Worm (Caenorhabditis elegans) whole organism, late embryonic: Measurements from ENCODE around the gene gst-31.

ENCODE experiments used
- C38D4.7 ChIP-seq: fragments of 200-800 bp; sonication (Bioruptor generic); optimal IDR thresholded peaks from 2 replicates; lab custom pipeline; 2018; ENCODE audit warnings: mild to moderate bottlenecking, missing genetic modification characterization, moderate library complexity, missing compliant biosample characterization
- K02D7.2 ChIP-seq: sonication (generic microtip); optimal IDR thresholded peaks from 2 replicates; lab custom pipeline; 2017; ENCODE audit warnings: mild to moderate bottlenecking, missing genetic modification characterization, missing compliant biosample characterization
- K09A11.1 ChIP-seq: sonication (generic microtip); optimal IDR thresholded peaks from 2 replicates; lab custom pipeline; 2017; ENCODE audit warnings: antibody characterized with exemption, mild to moderate bottlenecking, missing genetic modification characterization, missing compliant biosample characterization; ENCODE audit not compliant: insufficient read depth
- T23F11.4 ChIP-seq: fragments of 200-800 bp; sonication (Bioruptor generic); optimal IDR thresholded peaks from 2 replicates; lab custom pipeline; 2018; ENCODE audit warnings: mild to moderate bottlenecking, missing genetic modification characterization, missing compliant biosample characterization
- Y22D7AL.16 ChIP-seq: sonication (generic microtip); optimal IDR thresholded peaks from 2 replicates; lab custom pipeline; 2016; ENCODE audit warnings: missing genetic modification characterization, missing compliant biosample characterization
- ahr-1 ChIP-seq: sonication (generic microtip); optimal IDR thresholded peaks from 2 replicates; lab custom pipeline; 2016; ENCODE audit warnings: missing genetic modification characterization, missing compliant biosample characterization
- ceh-18 ChIP-seq: sonication (generic microtip); optimal IDR thresholded peaks from 2 replicates; lab custom pipeline; 2016; ENCODE audit warnings: missing genetic modification characterization, missing compliant biosample characterization
- ceh-24 ChIP-seq: sonication (generic microtip); optimal IDR thresholded peaks from 2 replicates; lab custom pipeline; 2016; ENCODE audit warnings: mild to moderate bottlenecking, missing genetic modification characterization, missing compliant biosample characterization
- ceh-31 ChIP-seq: sonication (generic microtip); optimal IDR thresholded peaks from 2 replicates; lab custom pipeline; 2016; ENCODE audit warnings: missing genetic modification characterization, missing compliant biosample characterization
- ceh-34 ChIP-seq: sonication (generic microtip); optimal IDR thresholded peaks from 2 replicates; lab custom pipeline; 2016; ENCODE audit warnings: mild to moderate bottlenecking, missing genetic modification characterization, missing compliant biosample characterization
- ceh-45 ChIP-seq: fragments of 200-800 bp; sonication (Bioruptor generic); IDR thresholded peaks from 2 replicates; pipeline ENCODE4 v1.3.6; 2022; ENCODE audit warnings: missing genetic modification reagents, missing genetic modification characterization, missing compliant biosample characterization
- ceh-48 ChIP-seq: sonication (generic microtip); optimal IDR thresholded peaks from 2 replicates; lab custom pipeline; 2016; ENCODE audit warnings: missing genetic modification characterization, inconsistent platforms, missing compliant biosample characterization
- dmd-4 ChIP-seq: sonication (generic microtip); optimal IDR thresholded peaks from 2 replicates; lab custom pipeline; 2016; ENCODE audit warnings: borderline replicate concordance, missing genetic modification characterization, missing compliant biosample characterization
- dve-1 ChIP-seq: sonication (generic microtip); optimal IDR thresholded peaks from 2 replicates; lab custom pipeline; 2017; ENCODE audit warnings: antibody characterized with exemption, mild to moderate bottlenecking, missing genetic modification characterization, missing compliant biosample characterization
- elt-4 ChIP-seq: sonication (generic microtip); optimal IDR thresholded peaks from 2 replicates; lab custom pipeline; 2016; ENCODE audit warnings: missing genetic modification characterization, missing compliant biosample characterization
- fax-1 ChIP-seq: sonication (generic microtip); optimal IDR thresholded peaks from 2 replicates; lab custom pipeline; 2016; ENCODE audit warnings: missing genotype, missing genetic modification characterization, missing compliant biosample characterization
- fkh-6 ChIP-seq: sonication (generic microtip); optimal IDR thresholded peaks from 2 replicates; lab custom pipeline; 2016; ENCODE audit warnings: missing genetic modification characterization, missing compliant biosample characterization
- hlh-15 ChIP-seq: sonication (generic microtip); optimal IDR thresholded peaks from 2 replicates; lab custom pipeline; 2016; ENCODE audit warnings: missing genetic modification characterization, missing compliant biosample characterization
- lim-6 ChIP-seq: sonication (generic microtip); optimal IDR thresholded peaks from 2 replicates; lab custom pipeline; 2016; ENCODE audit warnings: missing genetic modification characterization, missing compliant biosample characterization
- madf-2 ChIP-seq: sonication (generic microtip); optimal IDR thresholded peaks from 2 replicates; lab custom pipeline; 2017; ENCODE audit warnings: missing genetic modification characterization, missing compliant biosample characterization
- nfya-1 ChIP-seq: sonication (generic microtip); optimal IDR thresholded peaks from 2 replicates; lab custom pipeline; 2017; ENCODE audit warnings: missing genetic modification characterization, mild to moderate bottlenecking, missing compliant biosample characterization, antibody characterized with exemption, moderate library complexity
- nhr-11 ChIP-seq: fragments of 150-350 bp; optimal IDR thresholded peaks from 2 replicates; lab custom pipeline; 2014; ENCODE audit warnings: missing biosample characterization, missing genetic modification characterization
- nhr-232 ChIP-seq: sonication (generic microtip); optimal IDR thresholded peaks from 2 replicates; lab custom pipeline; 2016; ENCODE audit warnings: missing genetic modification characterization, missing compliant biosample characterization
- npax-4 ChIP-seq: sonication (generic microtip); optimal IDR thresholded peaks from 2 replicates; lab custom pipeline; 2016; ENCODE audit warnings: missing genetic modification characterization, missing compliant biosample characterization
- odd-2 ChIP-seq: sonication (generic microtip); optimal IDR thresholded peaks from 2 replicates; lab custom pipeline; 2017; ENCODE audit warnings: antibody characterized with exemption, mild to moderate bottlenecking, missing genetic modification characterization, missing compliant biosample characterization
- pax-1 ChIP-seq: fragments of 150-350 bp; optimal IDR thresholded peaks from 2 replicates; lab custom pipeline; 2014; ENCODE audit warnings: missing biosample characterization, missing genetic modification characterization
- pha-4 ChIP-seq: fragments of 150-350 bp; optimal IDR thresholded peaks from 2 replicates; lab custom pipeline; 2018; ENCODE audit warnings: missing biosample characterization, missing genetic modification reagents, missing genetic modification characterization
- sdc-2 ChIP-seq: sonication (generic microtip); optimal IDR thresholded peaks from 2 replicates; lab custom pipeline; 2016; ENCODE audit warnings: missing genotype, missing genetic modification characterization, missing compliant biosample characterization
- sox-2 ChIP-seq: fragments of 200-800 bp; sonication (Bioruptor generic); IDR thresholded peaks from 2 replicates; pipeline ENCODE4 v1.3.6; 2022; ENCODE audit warnings: missing genetic modification reagents, missing genetic modification characterization, missing compliant biosample characterization
- tbx-2 ChIP-seq: sonication (generic microtip); optimal IDR thresholded peaks from 2 replicates; lab custom pipeline; 2016; ENCODE audit warnings: missing genetic modification characterization, missing compliant biosample characterization
- tbx-7 ChIP-seq: sonication (generic microtip); optimal IDR thresholded peaks from 2 replicates; lab custom pipeline; 2016; ENCODE audit warnings: missing genotype, missing genetic modification characterization, missing compliant biosample characterization
- ttx-3 ChIP-seq: sonication (generic microtip); optimal IDR thresholded peaks from 2 replicates; lab custom pipeline; 2016; ENCODE audit warnings: missing genetic modification reagents, missing genetic modification characterization, missing compliant biosample characterization
- unc-3 ChIP-seq, 2 experiments: fragments of 200-800 bp in 1 of 2; sonication (Bioruptor generic) in 1 of 2; sonication (generic microtip) in 1 of 2; conservative IDR thresholded peaks in 1 of 2; optimal IDR thresholded peaks in 1 of 2; 2 replicates each; pipeline versions ENCODE4 v1.3.6 to Lab custom; 2016 to 2022; ENCODE audit warnings: missing compliant biosample characterization in 2 of 2, missing genetic modification characterization in 2 of 2, missing genetic modification reagents in 1 of 2
- unc-42 ChIP-seq: sonication (generic microtip); optimal IDR thresholded peaks from 2 replicates; lab custom pipeline; 2016; ENCODE audit warnings: missing genotype, missing genetic modification characterization, missing compliant biosample characterization

gst-31 gene

ce11 chrII:15185289-15185688 is 10.5 kb upstream of the gst-31 start, which contains the start of gene gst-35:
gst-35 (minus strand) TSS chrII:15185389.
- TF ChIP-seq ceh-45 (GFP tag; lab: Robert Waterston, UW) (no peak), tbx-2 (tag; lab: Kevin White, UChicago) (no peak), ceh-31 (tag; lab: Kevin White, UChicago) (no peak), ceh-24 (tag; lab: Kevin White, UChicago) (no peak), ttx-3 (tag; lab: Kevin White, UChicago) (no peak), unc-42 (tag; lab: Kevin White, UChicago) (no peak), pha-4 (tag; lab: Kevin White, UChicago) (no peak), fkh-6 (tag; lab: Kevin White, UChicago) (no peak), dve-1 (no peak), ahr-1 (tag; lab: Kevin White, UChicago) (no peak), ceh-48 (tag; lab: Kevin White, UChicago) (no peak), unc-3 (GFP tag; conservative IDR thresholded peaks at IDR 0.05; lab: Robert Waterston, UW) (no peak), unc-3 (tag; optimal IDR thresholded peaks at IDR 0.05; lab: Kevin White, UChicago) (no peak), sdc-2 (tag; lab: Kevin White, UChicago) (no peak), elt-4 (tag; lab: Kevin White, UChicago) (no peak), ceh-18 (tag; lab: Kevin White, UChicago) (no peak), K09A11.1 (tag; lab: Kevin White, UChicago) (no peak)

ce11 chrII:15183139-15183538 is 8.4 kb upstream of the gst-31 start, which contains the start of gene gst-34:
gst-34 (minus strand) TSS chrII:15183239.
- no peak for TF ChIP-seq T23F11.4
- no peak for TF ChIP-seq nfya-1
- TF ChIP-seq pha-4 (tag; lab: Kevin White, UChicago), result no peak
- no peak for TF ChIP-seq sox-2 (GFP tag; lab: Robert Waterston, UW)
- no peak for TF ChIP-seq hlh-15 (tag; lab: Kevin White, UChicago)
- TF ChIP-seq C38D4.7 (GFP tag; lab: Kevin White, UChicago), result no peak
- no peak for TF ChIP-seq K02D7.2 (tag; lab: Kevin White, UChicago)
- no peak for TF ChIP-seq elt-4 (tag; lab: Kevin White, UChicago)
- no peak for TF ChIP-seq fax-1
- no peak for TF ChIP-seq odd-2 (tag; lab: Kevin White, UChicago)
- no peak for TF ChIP-seq dmd-4 (tag; lab: Kevin White, UChicago)
- TF ChIP-seq ceh-48 (tag; lab: Kevin White, UChicago), result no peak

- TF ChIP-seq dve-1, result no peak
- no peak for TF ChIP-seq nfya-1
- no peak for TF ChIP-seq C38D4.7 (GFP tag; lab: Kevin White, UChicago)
- no peak for TF ChIP-seq npax-4 (tag; lab: Kevin White, UChicago)
Measured at ce11 chrII:15178494-15178893, 3.7 kb upstream of the gst-31 start, which contains the start of gene gst-32. gst-32 (minus strand) TSS chrII:15178594.

- TF ChIP-seq pax-1 (tag; lab: Kevin White, UChicago) (no peak), madf-2 (no peak), tbx-2 (tag; lab: Kevin White, UChicago) (no peak), ceh-34 (tag; lab: Kevin White, UChicago) (no peak), ceh-24 (tag; lab: Kevin White, UChicago) (no peak), ceh-45 (GFP tag; lab: Robert Waterston, UW) (no peak), ceh-31 (tag; lab: Kevin White, UChicago) (no peak), nhr-11 (tag; lab: Kevin White, UChicago) (no peak), Y22D7AL.16 (tag; lab: Kevin White, UChicago) (no peak), unc-3 (GFP tag; conservative IDR thresholded peaks at IDR 0.05; lab: Robert Waterston, UW) (no peak), unc-3 (tag; optimal IDR thresholded peaks at IDR 0.05; lab: Kevin White, UChicago) (no peak), nhr-232 (tag; lab: Kevin White, UChicago) (no peak), hlh-15 (tag; lab: Kevin White, UChicago) (no peak), lim-6 (tag; lab: Kevin White, UChicago) (no peak), tbx-7 (tag; lab: Kevin White, UChicago) (no peak), T23F11.4 (no peak)
Measured at ce11 chrII:15175643-15176042, 878 bp upstream of the gst-31 start, which contains the start of gene Y53F4B.36. Y53F4B.36 (plus strand) TSS chrII:15175943.
